Fruit fly (Drosophila melanogaster) whole organism, prepupa: ENCODE measurements around the gene CG3841.

ENCODE experiments used
- Blimp-1 ChIP-seq: fragments of 200-800 bp; sonication (Bioruptor generic); optimal IDR thresholded peaks from 3 replicates; lab custom pipeline; 2017; ENCODE audit warnings: missing biosample characterization, missing genetic modification characterization, mild to moderate bottlenecking, moderate library complexity, missing genetic modification reagents
- CG10631 ChIP-seq: fragments of 200-800 bp; sonication (Bioruptor generic); optimal IDR thresholded peaks from 2 replicates; lab custom pipeline; 2016; ENCODE audit warnings: missing biosample characterization, missing genetic modification characterization
- CG15336 ChIP-seq: fragments of 200-800 bp; sonication (Bioruptor generic); IDR thresholded peaks from 2 replicates; pipeline ENCODE4 v1.3.6; 2022; ENCODE audit warnings: missing biosample characterization, missing genetic modification characterization
- CG32006 ChIP-seq: fragments of 200-800 bp; sonication (Bioruptor generic); optimal IDR thresholded peaks from 3 replicates; lab custom pipeline; 2017; ENCODE audit warnings: missing biosample characterization, mild to moderate bottlenecking, missing genetic modification characterization
- CG6276 ChIP-seq: fragments of 200-800 bp; sonication (Bioruptor generic); optimal IDR thresholded peaks from 2 replicates; lab custom pipeline; 2017; ENCODE audit warnings: missing biosample characterization, mild to moderate bottlenecking, missing genetic modification characterization
- CG7368 ChIP-seq: fragments of 200-800 bp; sonication (Bioruptor generic); optimal IDR thresholded peaks from 3 replicates; lab custom pipeline; 2016; ENCODE audit warnings: missing biosample characterization, missing genetic modification characterization
- CG8119 ChIP-seq: fragments of 200-800 bp; sonication (Bioruptor generic); IDR thresholded peaks from 3 replicates; pipeline ENCODE4 v1.3.6; 2022; ENCODE audit warnings: missing biosample characterization, missing genetic modification characterization
- Eip75B ChIP-seq: fragments of 200-800 bp; sonication (Bioruptor generic); optimal IDR thresholded peaks from 3 replicates; lab custom pipeline; 2016; ENCODE audit warnings: missing biosample characterization, missing genetic modification characterization
- Eip93F ChIP-seq: fragments of 200-800 bp; sonication (Bioruptor generic); optimal IDR thresholded peaks from 2 replicates; lab custom pipeline; 2016; ENCODE audit warnings: missing biosample characterization, mild to moderate bottlenecking, missing genetic modification characterization
- Met ChIP-seq: fragments of 200-800 bp; sonication (Bioruptor generic); optimal IDR thresholded peaks from 3 replicates; lab custom pipeline; 2016; ENCODE audit warnings: missing biosample characterization, missing genetic modification characterization
- Sox15 ChIP-seq: fragments of 200-800 bp; sonication (Bioruptor generic); optimal IDR thresholded peaks from 3 replicates; lab custom pipeline; 2016; ENCODE audit warnings: missing biosample characterization, missing genetic modification characterization
- fkh ChIP-seq: fragments of 200-800 bp; sonication (Bioruptor generic); optimal IDR thresholded peaks from 3 replicates; lab custom pipeline; 2017; ENCODE audit warnings: missing biosample characterization, mild to moderate bottlenecking, missing genetic modification characterization, moderate library complexity
- svp ChIP-seq: fragments of 200-800 bp; sonication (Bioruptor generic); peaks from one replicate; lab custom pipeline; 2016; ENCODE audit warnings: missing biosample characterization, missing genetic modification characterization

DNA sequence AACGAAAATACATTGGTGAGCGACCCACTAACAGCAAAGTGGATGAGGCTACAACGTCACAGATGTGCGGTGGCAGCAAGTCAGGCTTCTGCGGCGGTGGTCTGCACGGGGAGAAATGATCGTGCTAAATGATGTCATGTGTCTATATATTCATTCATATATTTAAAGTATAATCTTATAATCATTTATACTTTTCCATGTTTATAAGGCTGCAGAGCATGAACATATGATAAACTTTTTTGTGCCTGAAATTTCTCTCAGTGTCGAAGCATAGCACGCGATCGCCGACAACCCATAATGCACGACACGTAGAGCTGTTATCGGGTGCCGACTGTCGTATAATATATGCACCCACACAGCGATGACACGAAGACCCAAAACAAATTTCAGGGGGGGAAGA, 9.1 kb downstream of the CG3841 start:
- TF ChIP-seq svp (GFP tag; lab: Kevin White, UChicago), result no peak
- no peak for TF ChIP-seq Eip93F (GFP tag; lab: Kevin White, UChicago)
- TF ChIP-seq CG32006, result peak; percentile 54
- no peak for TF ChIP-seq Blimp-1
- TF ChIP-seq CG6276, result no peak
- peak; percentile 55; the same call in 2 of the 3 replicates for TF ChIP-seq CG8119 (GFP tag; lab: Robert Waterston, UW)
- peak; percentile 45; the same call in 1 of the 2 replicates for TF ChIP-seq CG15336 (GFP tag; lab: Robert Waterston, UW)
- TF ChIP-seq CG7368, result no peak
- TF ChIP-seq Sox15 (GFP tag; lab: Kevin White, UChicago), result no peak
- TF ChIP-seq fkh (GFP tag; lab: Kevin White, UChicago), result no peak
- peak; percentile 28 for TF ChIP-seq CG10631
- TF ChIP-seq Eip75B (GFP tag; lab: Kevin White, UChicago), result no peak
- TF ChIP-seq Met (GFP tag; lab: Kevin White, UChicago), result no peak
